Worm (Caenorhabditis elegans): ENCODE results near the gene sma-10.

DNA sequence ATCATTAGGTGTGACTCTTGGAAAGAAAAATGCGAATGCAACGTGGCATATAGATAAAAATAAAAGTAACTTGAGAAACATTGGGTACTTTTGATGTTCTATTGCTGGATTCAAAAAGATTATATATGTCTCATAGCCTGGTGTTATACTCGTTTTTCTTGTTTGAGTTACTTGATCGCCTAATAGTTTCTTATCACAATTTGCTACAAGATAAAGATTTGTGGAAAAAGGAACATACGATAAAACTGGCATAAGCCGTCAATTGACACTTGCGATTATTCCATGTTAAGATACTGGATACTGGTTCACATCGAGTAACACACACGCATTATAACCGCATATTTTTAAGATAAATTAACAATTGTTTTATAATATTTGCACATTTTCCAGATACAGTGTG, 21.8 kb upstream of the sma-10 start, which contains the start of gene grl-19:
- TF ChIP-seq him-1 (tag; optimal IDR thresholded peaks at IDR 0.05) (no peak), dao-5 (tag; optimal IDR thresholded peaks at IDR 0.05) (no peak)
